Fruit fly (Drosophila melanogaster) whole organism, embryonic: Measurements from ENCODE around the gene Cap-D2.

ENCODE experiments used
- ATbp ChIP-seq: fragments of 200-800 bp; sonication (Bioruptor generic); optimal IDR thresholded peaks from 2 replicates; lab custom pipeline; 2017; ENCODE audit warnings: missing biosample characterization, mild to moderate bottlenecking, missing genetic modification characterization, missing genetic modification reagents
- Asciz ChIP-seq: fragments of 200-800 bp; sonication (Bioruptor generic); optimal IDR thresholded peaks from 2 replicates; lab custom pipeline; 2017; ENCODE audit warnings: missing biosample characterization, mild to moderate bottlenecking, missing genetic modification characterization, missing genetic modification reagents
- Atf3 ChIP-seq: fragments of 200-800 bp; sonication (Bioruptor generic); optimal IDR thresholded peaks from 3 replicates; lab custom pipeline; 2016; ENCODE audit warnings: missing biosample characterization, missing genetic modification characterization
- CG10209 ChIP-seq: fragments of 200-800 bp; sonication (Bioruptor generic); optimal IDR thresholded peaks from 3 replicates; lab custom pipeline; 2017; ENCODE audit warnings: missing biosample characterization, mild to moderate bottlenecking, missing genetic modification characterization, missing genetic modification reagents
- CG11085 ChIP-seq: fragments of 200-800 bp; sonication (Bioruptor generic); IDR thresholded peaks from 2 replicates; pipeline ENCODE4 v1.3.6; 2022; ENCODE audit warnings: missing biosample characterization, missing genetic modification characterization
- CG11504 ChIP-seq: fragments of 200-800 bp; sonication (Bioruptor generic); optimal IDR thresholded peaks from 3 replicates; lab custom pipeline; 2019; ENCODE audit warnings: missing biosample characterization, mild to moderate bottlenecking, missing genetic modification characterization, moderate library complexity
- CG11560 ChIP-seq: fragments of 200-800 bp; sonication (Bioruptor generic); IDR thresholded peaks from 3 replicates; pipeline ENCODE4 v1.3.6; 2022; ENCODE audit warnings: missing biosample characterization, missing genetic modification characterization
- CG13296 ChIP-seq: fragments of 200-800 bp; sonication (Bioruptor generic); optimal IDR thresholded peaks from 3 replicates; lab custom pipeline; 2018; ENCODE audit warnings: missing biosample characterization, mild to moderate bottlenecking, missing genetic modification characterization
- CG13775 ChIP-seq: fragments of 200-800 bp; sonication (Bioruptor generic); optimal IDR thresholded peaks from 3 replicates; lab custom pipeline; 2017; ENCODE audit warnings: missing biosample characterization, mild to moderate bottlenecking, missing genetic modification characterization
- CG14667 ChIP-seq: fragments of 200-800 bp; sonication (Bioruptor generic); IDR thresholded peaks from 2 replicates; pipeline ENCODE4 v1.3.6; 2022; ENCODE audit warnings: missing biosample characterization, missing genetic modification characterization
- CG14860 ChIP-seq: fragments of 200-800 bp; sonication (Bioruptor generic); IDR thresholded peaks from 3 replicates; pipeline ENCODE4 v1.3.6; 2022; ENCODE audit warnings: missing biosample characterization, missing genetic modification characterization; ENCODE audit not compliant: partially characterized antibody
- CG15011 ChIP-seq: fragments of 200-800 bp; sonication (Bioruptor generic); optimal IDR thresholded peaks from 3 replicates; lab custom pipeline; 2018; ENCODE audit warnings: missing biosample characterization, mild to moderate bottlenecking, missing genetic modification characterization
- CG15601 ChIP-seq: fragments of 200-800 bp; sonication (Bioruptor generic); optimal IDR thresholded peaks from 3 replicates; lab custom pipeline; 2019; ENCODE audit warnings: missing biosample characterization, mild to moderate bottlenecking, missing genetic modification characterization, moderate library complexity
- CG1602 ChIP-seq: fragments of 200-800 bp; sonication (Bioruptor generic); optimal IDR thresholded peaks from 3 replicates; lab custom pipeline; 2016; ENCODE audit warnings: missing biosample characterization, missing genetic modification characterization
- CG2199 ChIP-seq: fragments of 200-800 bp; sonication (Bioruptor generic); IDR thresholded peaks from 3 replicates; pipeline ENCODE4 v1.3.6; 2022; ENCODE audit warnings: missing biosample characterization, missing genetic modification characterization
- CG31365 ChIP-seq: fragments of 200-800 bp; sonication (Bioruptor generic); optimal IDR thresholded peaks from 2 replicates; lab custom pipeline; 2018; ENCODE audit warnings: missing biosample characterization, mild to moderate bottlenecking, missing genetic modification characterization
- CG3407 ChIP-seq: fragments of 200-800 bp; sonication (Bioruptor generic); optimal IDR thresholded peaks from 2 replicates; lab custom pipeline; 2018; ENCODE audit warnings: missing biosample characterization, mild to moderate bottlenecking, missing genetic modification characterization
- CG4282 ChIP-seq: fragments of 200-800 bp; sonication (Bioruptor generic); optimal IDR thresholded peaks from 2 replicates; lab custom pipeline; 2016; ENCODE audit warnings: missing biosample characterization, missing genetic modification characterization
- CG43689 ChIP-seq: fragments of 200-800 bp; sonication (Bioruptor generic); IDR thresholded peaks from 2 replicates; pipeline ENCODE4 v1.3.6; 2022; ENCODE audit warnings: missing biosample characterization, missing genetic modification characterization
- CG6272 ChIP-seq: fragments of 200-800 bp; sonication (Bioruptor generic); IDR thresholded peaks from 2 replicates; pipeline ENCODE4 v1.3.6; 2022; ENCODE audit warnings: missing biosample characterization, missing genetic modification characterization
- CG7786 ChIP-seq: fragments of 200-800 bp; sonication (Bioruptor generic); optimal IDR thresholded peaks from 2 replicates; lab custom pipeline; 2016; ENCODE audit warnings: missing biosample characterization, missing genetic modification characterization
- CG8281 ChIP-seq: fragments of 200-800 bp; sonication (Bioruptor generic); optimal IDR thresholded peaks from 2 replicates; lab custom pipeline; 2018; ENCODE audit warnings: missing biosample characterization, mild to moderate bottlenecking, missing genetic modification characterization, moderate library complexity
- Dip2 ChIP-seq: fragments of 200-800 bp; sonication (Bioruptor generic); IDR thresholded peaks from 2 replicates; pipeline ENCODE4 v1.3.6; 2022; ENCODE audit warnings: missing biosample characterization, missing genetic modification characterization
- HHEX ChIP-seq: fragments of 200-800 bp; sonication (Bioruptor generic); optimal IDR thresholded peaks from 3 replicates; lab custom pipeline; 2017; ENCODE audit warnings: missing biosample characterization, mild to moderate bottlenecking, missing genetic modification characterization, missing genetic modification reagents
- Hr39 ChIP-seq: fragments of >200 bp; optimal IDR thresholded peaks from 2 replicates; lab custom pipeline; 2017
- Mes4 ChIP-seq: fragments of 200-800 bp; sonication (Bioruptor generic); optimal IDR thresholded peaks from 2 replicates; lab custom pipeline; 2016; ENCODE audit warnings: missing biosample characterization, missing genetic modification characterization
- NC2α ChIP-seq: fragments of 200-800 bp; sonication (Bioruptor generic); optimal IDR thresholded peaks from 2 replicates; lab custom pipeline; 2016; ENCODE audit warnings: missing biosample characterization, missing genetic modification characterization
- Oaz ChIP-seq: fragments of 200-800 bp; sonication (Bioruptor generic); IDR thresholded peaks from 2 replicates; pipeline ENCODE4 v1.3.6; 2022; ENCODE audit warnings: missing biosample characterization, missing genetic modification characterization
- abd-A ChIP-seq: fragments of 200-800 bp; sonication (Bioruptor generic); optimal IDR thresholded peaks from 3 replicates; lab custom pipeline; 2019; ENCODE audit warnings: missing biosample characterization, mild to moderate bottlenecking, missing genetic modification characterization, moderate library complexity
- al ChIP-seq: fragments of 200-800 bp; sonication (Bioruptor generic); IDR thresholded peaks from 2 replicates; pipeline ENCODE4 v1.3.6; 2022; ENCODE audit warnings: missing biosample characterization, missing genetic modification characterization
- ash1 ChIP-seq: fragments of 200-800 bp; sonication (Bioruptor generic); optimal IDR thresholded peaks from 2 replicates; lab custom pipeline; 2018; ENCODE audit warnings: missing biosample characterization, mild to moderate bottlenecking, missing genetic modification characterization
- bcd ChIP-seq: fragments of 200-800 bp; sonication (Bioruptor generic); optimal IDR thresholded peaks from 2 replicates; lab custom pipeline; 2017; ENCODE audit warnings: missing biosample characterization, mild to moderate bottlenecking, missing genetic modification characterization
- croc ChIP-seq: fragments of 200-800 bp; sonication (Bioruptor generic); conservative IDR thresholded peaks from 3 replicates; pipeline ENCODE4 v1.3.6; 2022; ENCODE audit warnings: missing biosample characterization, missing genetic modification characterization
- cwo ChIP-seq: fragments of 200-800 bp; sonication (Bioruptor generic); optimal IDR thresholded peaks from 3 replicates; lab custom pipeline; 2017; ENCODE audit warnings: missing biosample characterization, missing genetic modification characterization, mild to moderate bottlenecking, moderate library complexity, missing genetic modification reagents
- eyg ChIP-seq: fragments of 200-800 bp; sonication (Bioruptor generic); optimal IDR thresholded peaks from 3 replicates; lab custom pipeline; 2016; ENCODE audit warnings: missing biosample characterization, missing genetic modification characterization
- fd96Cb ChIP-seq: fragments of 200-800 bp; sonication (Bioruptor generic); optimal IDR thresholded peaks from 2 replicates; lab custom pipeline; 2018; ENCODE audit warnings: missing biosample characterization, mild to moderate bottlenecking, missing genetic modification characterization, moderate library complexity
- fu2 ChIP-seq: fragments of 200-800 bp; sonication (Bioruptor generic); optimal IDR thresholded peaks from 2 replicates; lab custom pipeline; 2016; ENCODE audit warnings: missing biosample characterization, missing genetic modification characterization
- gt ChIP-seq: fragments of 200-800 bp; sonication (Bioruptor generic); IDR thresholded peaks from 2 replicates; pipeline ENCODE4 v1.3.6; 2022; ENCODE audit warnings: missing biosample characterization, missing genetic modification characterization
- ham ChIP-seq: fragments of 200-800 bp; sonication (Bioruptor generic); IDR thresholded peaks from 2 replicates; pipeline ENCODE4 v1.3.6; 2022; ENCODE audit warnings: missing biosample characterization, missing genetic modification characterization
- kah ChIP-seq: fragments of 200-800 bp; sonication (Bioruptor generic); optimal IDR thresholded peaks from 2 replicates; lab custom pipeline; 2018; ENCODE audit warnings: missing biosample characterization, mild to moderate bottlenecking, missing genetic modification characterization
- knrl ChIP-seq: fragments of 200-800 bp; sonication (Bioruptor generic); IDR thresholded peaks from 3 replicates; pipeline ENCODE4 v1.3.6; 2022; ENCODE audit warnings: missing biosample characterization, missing genetic modification characterization; ENCODE audit not compliant: partially characterized antibody
- lab ChIP-seq: fragments of 200-800 bp; sonication (Bioruptor generic); optimal IDR thresholded peaks from 3 replicates; lab custom pipeline; 2017; ENCODE audit warnings: missing biosample characterization, missing genetic modification characterization, mild to moderate bottlenecking, moderate library complexity, missing genetic modification reagents
- luna ChIP-seq: fragments of 200-800 bp; sonication (Bioruptor generic); optimal IDR thresholded peaks from 2 replicates; lab custom pipeline; 2016; ENCODE audit warnings: missing biosample characterization, missing genetic modification characterization
- nerfin-1 ChIP-seq: fragments of 200-800 bp; sonication (Bioruptor generic); optimal IDR thresholded peaks from 3 replicates; lab custom pipeline; 2019; ENCODE audit warnings: missing biosample characterization, mild to moderate bottlenecking, missing genetic modification characterization, moderate library complexity
- oc ChIP-seq: fragments of 200-800 bp; sonication (Bioruptor generic); optimal IDR thresholded peaks from 2 replicates; lab custom pipeline; 2018; ENCODE audit warnings: missing biosample characterization, mild to moderate bottlenecking, missing genetic modification characterization, moderate library complexity
- pho ChIP-seq: fragments of 200-800 bp; sonication (Bioruptor generic); optimal IDR thresholded peaks from 2 replicates; lab custom pipeline; 2016; ENCODE audit warnings: missing biosample characterization, missing genetic modification characterization
- shn ChIP-seq: fragments of 200-800 bp; sonication (Bioruptor generic); optimal IDR thresholded peaks from 3 replicates; lab custom pipeline; 2016; ENCODE audit warnings: missing biosample characterization, missing genetic modification characterization
- slou ChIP-seq: fragments of 200-800 bp; sonication (Bioruptor generic); optimal IDR thresholded peaks from 3 replicates; lab custom pipeline; 2016; ENCODE audit warnings: missing biosample characterization, missing genetic modification characterization
- tio ChIP-seq: fragments of 200-800 bp; sonication (Bioruptor generic); optimal IDR thresholded peaks from 2 replicates; lab custom pipeline; 2017; ENCODE audit warnings: missing biosample characterization, missing genetic modification characterization, inconsistent platforms
- unpg ChIP-seq: fragments of 200-800 bp; sonication (Bioruptor generic); optimal IDR thresholded peaks from 3 replicates; lab custom pipeline; 2018; ENCODE audit warnings: missing biosample characterization, mild to moderate bottlenecking, missing genetic modification characterization, moderate library complexity
- vnd ChIP-seq: fragments of 200-800 bp; sonication (Bioruptor generic); IDR thresholded peaks from 3 replicates; pipeline ENCODE4 v1.3.6; 2022; ENCODE audit warnings: missing biosample characterization, missing genetic modification characterization; ENCODE audit not compliant: partially characterized antibody
- wor ChIP-seq: fragments of 200-800 bp; sonication (Bioruptor generic); IDR thresholded peaks from 2 replicates; pipeline ENCODE4 v1.3.6; 2022; ENCODE audit warnings: missing biosample characterization, missing genetic modification characterization

The Cap-D2 gene

dm6 chr3R:29625883-29626282 is 49.6 kb upstream of the Cap-D2 start (continued):
- TF ChIP-seq CG14667 (GFP tag; lab: Robert Waterston, UW) = peak; percentile 26; the same call in 1 of the 2 replicates
- no peak for TF ChIP-seq CG6272 (GFP tag; lab: Robert Waterston, UW)
- no peak for TF ChIP-seq CG7786 (GFP tag; lab: Kevin White, UChicago)
- no peak for TF ChIP-seq CG14860 (GFP tag; lab: Robert Waterston, UW)
- no peak for TF ChIP-seq CG2199 (GFP tag; lab: Robert Waterston, UW)
- TF ChIP-seq shn = no peak
- TF ChIP-seq fd96Cb = peak; percentile 14
- 0 out of 3 replicates have a peak, but pooled peaks have one; percentile 21 for TF ChIP-seq CG11560 (tag; lab: Robert Waterston, UW)
- TF ChIP-seq CG43689 (GFP tag; lab: Robert Waterston, UW) = no peak
- TF ChIP-seq nerfin-1 (tag; lab: Kevin White, UChicago) = peak; percentile 1
- peak; percentile 16 for TF ChIP-seq CG13296 (GFP tag; lab: Kevin White, UChicago)
- no peak for TF ChIP-seq slou (GFP tag; lab: Kevin White, UChicago)
- no peak for TF ChIP-seq CG8281 (tag; lab: Kevin White, UChicago)
- no peak for TF ChIP-seq Mes4
- no peak for TF ChIP-seq luna
- TF ChIP-seq NC2α (GFP tag; lab: Kevin White, UChicago) = no peak
- no peak for TF ChIP-seq CG11085 (GFP tag; lab: Robert Waterston, UW)
- TF ChIP-seq CG10209 (GFP tag; lab: Kevin White, UChicago) = peak; percentile 15
- TF ChIP-seq ash1 (GFP tag; lab: Kevin White, UChicago) = no peak
- no peak for TF ChIP-seq CG31365 (tag; lab: Kevin White, UChicago)
- no peak for TF ChIP-seq Hr39 (lab: Kevin White, UChicago)
- peak; percentile 18 for TF ChIP-seq tio (GFP tag; lab: Kevin White, UChicago)
- TF ChIP-seq croc = no peak; the same call in 2 of the 3 replicates
- TF ChIP-seq CG11504 (tag; lab: Kevin White, UChicago) = peak; percentile 58
- no peak for TF ChIP-seq Atf3 (GFP tag; lab: Kevin White, UChicago)
- no peak for TF ChIP-seq oc
- no peak for TF ChIP-seq gt (GFP tag; lab: Robert Waterston, UW)
- no peak for TF ChIP-seq eyg (GFP tag; lab: Kevin White, UChicago)
- TF ChIP-seq CG15011 (GFP tag; lab: Kevin White, UChicago) = no peak
- no peak for TF ChIP-seq pho (GFP tag; lab: Kevin White, UChicago)
- no peak for TF ChIP-seq fu2 (GFP tag; lab: Kevin White, UChicago)
- TF ChIP-seq CG1602 = no peak
- TF ChIP-seq CG15601 (tag; lab: Kevin White, UChicago) = no peak
- peak; percentile 55 for TF ChIP-seq unpg
- no peak for TF ChIP-seq Dip2 (GFP tag; lab: Robert Waterston, UW)
- TF ChIP-seq CG4282 = no peak
- peak; percentile 15 for TF ChIP-seq ATbp (GFP tag; lab: Kevin White, UChicago)
- no peak for TF ChIP-seq al
- peak; percentile 24 for TF ChIP-seq HHEX (GFP tag; lab: Kevin White, UChicago)
- TF ChIP-seq wor = no peak
- no peak for TF ChIP-seq Asciz (GFP tag; lab: Kevin White, UChicago)
- TF ChIP-seq cwo = peak; percentile 14
- no peak for TF ChIP-seq knrl (GFP tag; lab: Robert Waterston, UW)
- no peak for TF ChIP-seq vnd (GFP tag; lab: Robert Waterston, UW)
- 0 out of 2 replicates have a peak, but pooled peaks have one; percentile 32 for TF ChIP-seq ham (GFP tag; lab: Robert Waterston, UW)
- TF ChIP-seq CG3407 (GFP tag; lab: Kevin White, UChicago) = no peak
- TF ChIP-seq abd-A (tag; lab: Kevin White, UChicago) = no peak
- peak; percentile 10 for TF ChIP-seq CG13775 (GFP tag; lab: Kevin White, UChicago)
- TF ChIP-seq lab = peak; percentile 76
- no peak for TF ChIP-seq Oaz
- no peak for TF ChIP-seq kah (GFP tag; lab: Kevin White, UChicago)
- TF ChIP-seq bcd (GFP tag; lab: Kevin White, UChicago) = no peak
